Fruit fly (Drosophila melanogaster) Kc167 (cell line): ENCODE measurements around the gene CG1896.
A peak's percentile ranks its signal among the peaks of the same experiment; 100 is the strongest.

Source experiments
- Myc ChIP-seq: fragments of >200 bp; optimal IDR thresholded peaks from 2 replicates; lab custom pipeline; 2017; ENCODE audit warnings: missing external identifiers
- Sin3A ChIP-seq: fragments of >200 bp; optimal IDR thresholded peaks from 2 replicates; lab custom pipeline; 2018; ENCODE audit warnings: missing external identifiers
- h ChIP-seq: fragments of >200 bp; optimal IDR thresholded peaks from 3 replicates; lab custom pipeline; 2018; ENCODE audit warnings: missing external identifiers
- insv ChIP-seq: fragments of >200 bp; optimal IDR thresholded peaks from 3 replicates; lab custom pipeline; 2018; ENCODE audit warnings: missing external identifiers
- psq ChIP-seq: fragments of >200 bp; optimal IDR thresholded peaks from 2 replicates; lab custom pipeline; 2017; ENCODE audit warnings: missing external identifiers
- ttk ChIP-seq: sonication (Bioruptor generic); optimal IDR thresholded peaks from 2 replicates; lab custom pipeline; 2017; ENCODE audit warnings: missing external identifiers

CG1896 gene

dm6 chr3R:31709142-31709541 lies 34.9 kb upstream of the CG1896 start:
- TF ChIP-seq psq (lab: Kevin White, UChicago) (no peak), Sin3A (lab: Kevin White, UChicago) (no peak), ttk (lab: Kevin White, UChicago) (no peak), Myc (no peak), insv (lab: Kevin White, UChicago) (no peak), h (lab: Kevin White, UChicago) (no peak)

- TF ChIP-seq ttk (lab: Kevin White, UChicago): no peak
- TF ChIP-seq h (lab: Kevin White, UChicago): no peak
- no peak for TF ChIP-seq insv (lab: Kevin White, UChicago)
- no peak for TF ChIP-seq psq (lab: Kevin White, UChicago)
- TF ChIP-seq Myc: no peak
- no peak for TF ChIP-seq Sin3A (lab: Kevin White, UChicago)
Observed at dm6 chr3R:31709769-31710168, 34.3 kb upstream of the CG1896 start.

dm6 chr3R:31711270-31712029 lies 32.6 kb upstream of the CG1896 start:
- no peak for TF ChIP-seq ttk (lab: Kevin White, UChicago)
- no peak for TF ChIP-seq Myc
- no peak for TF ChIP-seq insv (lab: Kevin White, UChicago)
- no peak for TF ChIP-seq Sin3A (lab: Kevin White, UChicago)
- no peak for TF ChIP-seq psq (lab: Kevin White, UChicago)
- no peak for TF ChIP-seq h (lab: Kevin White, UChicago)

- TF ChIP-seq psq (lab: Kevin White, UChicago): no peak
- no peak for TF ChIP-seq h (lab: Kevin White, UChicago)
- TF ChIP-seq Myc: no peak
- TF ChIP-seq insv (lab: Kevin White, UChicago): no peak
- TF ChIP-seq ttk (lab: Kevin White, UChicago): no peak
Observed at dm6 chr3R:31712585-31712984, 31.5 kb upstream of the CG1896 start.

dm6 chr3R:31713306-31714123 lies 30.6 kb upstream of the CG1896 start, which contains the start of gene ttk:
ttk (plus strand) TSS chr3R:31713867.
- TF ChIP-seq psq (lab: Kevin White, UChicago) (no peak), insv (lab: Kevin White, UChicago) (peak; percentile 97), Myc (no peak)

- no peak for TF ChIP-seq Myc
- TF ChIP-seq ttk (lab: Kevin White, UChicago): no peak
- no peak for TF ChIP-seq h (lab: Kevin White, UChicago)
- TF ChIP-seq Sin3A (lab: Kevin White, UChicago): no peak
- TF ChIP-seq insv (lab: Kevin White, UChicago): no peak
- no peak for TF ChIP-seq psq (lab: Kevin White, UChicago)
Observed at dm6 chr3R:31714876-31715712, 29.0 kb upstream of the CG1896 start.

- TF ChIP-seq Myc (no peak), h (lab: Kevin White, UChicago) (no peak), psq (lab: Kevin White, UChicago) (no peak), insv (lab: Kevin White, UChicago) (no peak), Sin3A (lab: Kevin White, UChicago) (no peak), ttk (lab: Kevin White, UChicago) (no peak)
Observed at dm6 chr3R:31715713-31716024, 28.4 kb upstream of the CG1896 start.

dm6 chr3R:31716265-31716664 lies 27.8 kb upstream of the CG1896 start:
- TF ChIP-seq Myc: no peak
- TF ChIP-seq h (lab: Kevin White, UChicago): no peak
- TF ChIP-seq psq (lab: Kevin White, UChicago): no peak
- no peak for TF ChIP-seq insv (lab: Kevin White, UChicago)
- no peak for TF ChIP-seq Sin3A (lab: Kevin White, UChicago)
- TF ChIP-seq ttk (lab: Kevin White, UChicago): no peak

dm6 chr3R:31717299-31718167 lies 26.5 kb upstream of the CG1896 start:
- no peak for TF ChIP-seq Sin3A (lab: Kevin White, UChicago)
- no peak for TF ChIP-seq insv (lab: Kevin White, UChicago)
- no peak for TF ChIP-seq h (lab: Kevin White, UChicago)
- no peak for TF ChIP-seq Myc
- TF ChIP-seq ttk (lab: Kevin White, UChicago): no peak
- TF ChIP-seq psq (lab: Kevin White, UChicago): no peak

dm6 chr3R:31718168-31718565 lies 25.9 kb upstream of the CG1896 start:
- TF ChIP-seq insv (lab: Kevin White, UChicago): no peak
- no peak for TF ChIP-seq h (lab: Kevin White, UChicago)
- TF ChIP-seq psq (lab: Kevin White, UChicago): no peak
- TF ChIP-seq Myc: no peak
- no peak for TF ChIP-seq Sin3A (lab: Kevin White, UChicago)
- no peak for TF ChIP-seq ttk (lab: Kevin White, UChicago)
